Worm (Caenorhabditis elegans) whole organism, midembryonic: ENCODE results near the gene spr-2.

Experiments used
- cog-1 ChIP-seq: sonication (generic microtip); optimal IDR thresholded peaks from 2 replicates; lab custom pipeline; 2016; ENCODE audit warnings: missing genetic modification characterization, missing compliant biosample characterization
- klf-2 ChIP-seq: fragments of 200-800 bp; sonication (Bioruptor generic); conservative IDR thresholded peaks from 2 replicates; pipeline ENCODE4 v1.3.6; 2022; ENCODE audit warnings: missing genetic modification reagents, missing genetic modification characterization, missing compliant biosample characterization
- med-1 ChIP-seq: sonication (generic microtip); optimal IDR thresholded peaks from 2 replicates; lab custom pipeline; 2017; ENCODE audit warnings: missing genetic modification characterization, mild to moderate bottlenecking, missing compliant biosample characterization, antibody characterized with exemption, missing genetic modification reagents; ENCODE audit not compliant: insufficient read depth
- ref-1 ChIP-seq: fragments of 200-800 bp; sonication (Bioruptor generic); conservative IDR thresholded peaks from 2 replicates; pipeline ENCODE4 v1.3.6; 2022; ENCODE audit warnings: missing genetic modification reagents, missing genetic modification characterization, missing compliant biosample characterization
- tab-1 ChIP-seq: fragments of 200-800 bp; sonication (Bioruptor generic); IDR thresholded peaks from 2 replicates; pipeline ENCODE4 v1.3.6; 2022; ENCODE audit warnings: missing genetic modification characterization, missing compliant biosample characterization
- ztf-23 ChIP-seq: fragments of 200-800 bp; sonication (Bioruptor generic); IDR thresholded peaks from 2 replicates; pipeline ENCODE4 v1.3.6; 2022; ENCODE audit warnings: missing genetic modification reagents, missing genetic modification characterization, missing compliant biosample characterization
- ztf-29 ChIP-seq: fragments of 200-800 bp; sonication (Bioruptor generic); IDR thresholded peaks from 2 replicates; pipeline ENCODE4 v1.3.6; 2022; ENCODE audit warnings: missing genetic modification reagents, missing genetic modification characterization, missing compliant biosample characterization

DNA sequence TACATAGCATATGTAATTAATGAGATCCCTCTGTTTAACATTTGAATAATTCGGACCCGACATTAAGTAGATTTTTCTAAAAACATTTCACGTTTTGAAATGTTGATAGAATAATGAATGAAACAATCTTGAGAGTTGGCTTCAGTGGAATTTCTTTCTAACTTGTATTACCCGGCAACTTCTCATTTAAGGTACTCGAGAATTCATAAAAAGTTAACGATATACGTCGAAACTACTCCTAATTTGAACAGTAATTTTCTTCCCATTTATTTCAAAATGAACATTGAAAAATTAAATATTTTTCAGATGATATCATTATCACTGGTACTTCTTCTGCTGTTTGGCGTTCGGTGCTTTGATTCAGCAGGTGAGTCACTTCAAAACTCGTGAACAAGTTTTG lies 15.5 kb downstream of the spr-2 start, which contains the start of gene C27B7.7:
- TF ChIP-seq med-1 (no peak), ztf-29 (GFP tag; lab: Robert Waterston, UW) (no peak), cog-1 (tag; lab: Kevin White, UChicago) (no peak), ref-1 (GFP tag; lab: Robert Waterston, UW) (no peak), klf-2 (GFP tag; lab: Robert Waterston, UW) (no peak), tab-1 (GFP tag; lab: Robert Waterston, UW) (no peak), ztf-23 (GFP tag; lab: Robert Waterston, UW) (no peak)
